Fruit fly (Drosophila melanogaster) whole organism, embryonic: ENCODE data around the gene CG5986.

Source experiments
- Abd-B ChIP-seq: fragments of 200-800 bp; sonication (Bioruptor generic); optimal IDR thresholded peaks from 2 replicates; lab custom pipeline; 2018; ENCODE audit warnings: missing biosample characterization, mild to moderate bottlenecking, missing genetic modification characterization, moderate library complexity
- CG10565 ChIP-seq: fragments of 200-800 bp; sonication (Bioruptor generic); optimal IDR thresholded peaks from 3 replicates; lab custom pipeline; 2016; ENCODE audit warnings: missing biosample characterization, mild to moderate bottlenecking, missing genetic modification characterization
- CG12071 ChIP-seq: fragments of 200-800 bp; sonication (Bioruptor generic); optimal IDR thresholded peaks from 3 replicates; lab custom pipeline; 2018; ENCODE audit warnings: missing biosample characterization, mild to moderate bottlenecking, missing genetic modification characterization
- CG13894 ChIP-seq: fragments of 200-800 bp; sonication (Bioruptor generic); optimal IDR thresholded peaks from 3 replicates; lab custom pipeline; 2018; ENCODE audit warnings: missing biosample characterization, mild to moderate bottlenecking, missing genetic modification characterization, moderate library complexity
- CG15696 ChIP-seq: fragments of 200-800 bp; sonication (Bioruptor generic); optimal IDR thresholded peaks from 2 replicates; lab custom pipeline; 2019; ENCODE audit warnings: missing biosample characterization, mild to moderate bottlenecking, missing genetic modification characterization, moderate library complexity
- CG16815 ChIP-seq: fragments of 200-800 bp; sonication (Bioruptor generic); optimal IDR thresholded peaks from 3 replicates; lab custom pipeline; 2017; ENCODE audit warnings: missing biosample characterization, mild to moderate bottlenecking, missing genetic modification characterization
- CG17612 ChIP-seq: fragments of 200-800 bp; sonication (Bioruptor generic); IDR thresholded peaks from 2 replicates; pipeline ENCODE4 v1.3.6; 2022; ENCODE audit warnings: missing biosample characterization, missing genetic modification characterization
- CG18599 ChIP-seq: fragments of 200-800 bp; sonication (Bioruptor generic); optimal IDR thresholded peaks from 3 replicates; lab custom pipeline; 2017; ENCODE audit warnings: missing biosample characterization, missing genetic modification characterization, mild to moderate bottlenecking, moderate library complexity, missing genetic modification reagents
- CG18619 ChIP-seq: fragments of 200-800 bp; sonication (Bioruptor generic); optimal IDR thresholded peaks from 3 replicates; lab custom pipeline; 2017; ENCODE audit warnings: missing biosample characterization, mild to moderate bottlenecking, missing genetic modification characterization
- CG2678 ChIP-seq: fragments of 200-800 bp; sonication (Bioruptor generic); optimal IDR thresholded peaks from 3 replicates; lab custom pipeline; 2019; ENCODE audit warnings: missing biosample characterization, mild to moderate bottlenecking, missing genetic modification characterization, moderate library complexity
- CG4282 ChIP-seq: fragments of 200-800 bp; sonication (Bioruptor generic); optimal IDR thresholded peaks from 2 replicates; lab custom pipeline; 2016; ENCODE audit warnings: missing biosample characterization, missing genetic modification characterization
- CG4328 ChIP-seq: fragments of 200-800 bp; sonication (Bioruptor generic); optimal IDR thresholded peaks from 3 replicates; lab custom pipeline; 2017; ENCODE audit warnings: missing biosample characterization, missing genetic modification reagents, missing genetic modification characterization
- CG4820 ChIP-seq: fragments of 200-800 bp; sonication (Bioruptor generic); optimal IDR thresholded peaks from 3 replicates; lab custom pipeline; 2016; ENCODE audit warnings: missing biosample characterization, missing genetic modification characterization
- CG6272 ChIP-seq: fragments of 200-800 bp; sonication (Bioruptor generic); IDR thresholded peaks from 2 replicates; pipeline ENCODE4 v1.3.6; 2022; ENCODE audit warnings: missing biosample characterization, missing genetic modification characterization
- CG6765 ChIP-seq: fragments of 200-800 bp; sonication (Bioruptor generic); optimal IDR thresholded peaks from 3 replicates; lab custom pipeline; 2017; ENCODE audit warnings: missing biosample characterization, mild to moderate bottlenecking, missing genetic modification characterization
- CG6854 ChIP-seq: fragments of 200-800 bp; sonication (Bioruptor generic); optimal IDR thresholded peaks from 3 replicates; lab custom pipeline; 2017; ENCODE audit warnings: missing biosample characterization, mild to moderate bottlenecking, missing genetic modification characterization
- CG7839 ChIP-seq: fragments of 200-800 bp; sonication (Bioruptor generic); optimal IDR thresholded peaks from 3 replicates; lab custom pipeline; 2018; ENCODE audit warnings: missing biosample characterization, mild to moderate bottlenecking, missing genetic modification characterization, moderate library complexity
- CG8478 ChIP-seq: fragments of >200 bp; optimal IDR thresholded peaks from 2 replicates; lab custom pipeline; 2018
- CG8924 ChIP-seq: fragments of 200-800 bp; optimal IDR thresholded peaks from 3 replicates; lab custom pipeline; 2019; ENCODE audit warnings: missing biosample characterization, mild to moderate bottlenecking, missing genetic modification characterization, moderate library complexity
- CkIIα-i1 ChIP-seq: fragments of 200-800 bp; sonication (Bioruptor generic); IDR thresholded peaks from 2 replicates; pipeline ENCODE4 v1.3.6; 2022; ENCODE audit warnings: missing biosample characterization, missing genetic modification characterization
- Drgx ChIP-seq: fragments of 200-800 bp; sonication (Bioruptor generic); IDR thresholded peaks from 2 replicates; pipeline ENCODE4 v1.3.6; 2022; ENCODE audit warnings: missing biosample characterization, missing genetic modification characterization
- Mrtf ChIP-seq: fragments of 200-800 bp; sonication (Bioruptor generic); IDR thresholded peaks from 3 replicates; pipeline ENCODE4 v1.3.6; 2022; ENCODE audit warnings: missing biosample characterization, missing genetic modification characterization
- NK7.1 ChIP-seq: fragments of 200-800 bp; sonication (Bioruptor generic); optimal IDR thresholded peaks from 3 replicates; lab custom pipeline; 2016; ENCODE audit warnings: missing biosample characterization, missing genetic modification characterization
- Optix ChIP-seq: fragments of 200-800 bp; sonication (Bioruptor generic); IDR thresholded peaks from 3 replicates; pipeline ENCODE4 v1.3.6; 2022; ENCODE audit warnings: missing biosample characterization, missing genetic modification characterization
- Six4 ChIP-seq: fragments of 200-800 bp; sonication (Bioruptor generic); optimal IDR thresholded peaks from 2 replicates; lab custom pipeline; 2016; ENCODE audit warnings: missing biosample characterization, missing genetic modification characterization
- Trl ChIP-seq, 3 experiments: fragments of >200 bp in 2 of 3; fragments of 200-800 bp in 1 of 3; sonication (Bioruptor generic) in 1 of 3; optimal IDR thresholded peaks; 2 replicates in 1 of 3; 3 replicates in 2 of 3; lab custom pipeline; 2016 to 2017; ENCODE audit warnings: missing biosample characterization in 1 of 3, missing genetic modification characterization in 1 of 3
- ap ChIP-seq: fragments of 200-800 bp; sonication (Bioruptor generic); IDR thresholded peaks from 2 replicates; pipeline ENCODE4 v1.3.6; 2022; ENCODE audit warnings: missing biosample characterization, missing genetic modification characterization
- ato ChIP-seq: fragments of 200-800 bp; sonication (Bioruptor generic); IDR thresholded peaks from 2 replicates; pipeline ENCODE4 v1.3.6; 2022; ENCODE audit warnings: missing biosample characterization, missing genetic modification characterization; ENCODE audit not compliant: partially characterized antibody
- az2 ChIP-seq: fragments of 200-800 bp; sonication (Bioruptor generic); optimal IDR thresholded peaks from 3 replicates; lab custom pipeline; 2016; ENCODE audit warnings: missing biosample characterization, missing genetic modification characterization
- bab2 ChIP-seq: fragments of 200-800 bp; sonication (Bioruptor generic); optimal IDR thresholded peaks from 2 replicates; lab custom pipeline; 2016; ENCODE audit warnings: missing biosample characterization, missing genetic modification characterization
- cad ChIP-seq: fragments of >200 bp; optimal IDR thresholded peaks from 2 replicates; lab custom pipeline; 2017; ENCODE audit warnings: missing biosample characterization, missing genetic modification characterization
- cato ChIP-seq: fragments of 200-800 bp; sonication (Bioruptor generic); optimal IDR thresholded peaks from 2 replicates; lab custom pipeline; 2016; ENCODE audit warnings: missing biosample characterization, missing genetic modification characterization, borderline replicate concordance
- chn ChIP-seq: fragments of 200-800 bp; sonication (Bioruptor generic); optimal IDR thresholded peaks from 2 replicates; lab custom pipeline; 2016; ENCODE audit warnings: missing biosample characterization, missing genetic modification characterization
- ci ChIP-seq: fragments of 200-800 bp; sonication (Bioruptor generic); IDR thresholded peaks from 3 replicates; pipeline ENCODE4 v1.3.6; 2022; ENCODE audit warnings: missing biosample characterization, missing genetic modification characterization
- croc ChIP-seq: fragments of 200-800 bp; sonication (Bioruptor generic); conservative IDR thresholded peaks from 3 replicates; pipeline ENCODE4 v1.3.6; 2022; ENCODE audit warnings: missing biosample characterization, missing genetic modification characterization
- grau ChIP-seq: fragments of 200-800 bp; optimal IDR thresholded peaks from 3 replicates; lab custom pipeline; 2019; ENCODE audit warnings: missing biosample characterization, mild to moderate bottlenecking, missing genetic modification characterization, moderate library complexity
- gro ChIP-seq: fragments of 200-800 bp; sonication (Bioruptor generic); optimal IDR thresholded peaks from 2 replicates; lab custom pipeline; 2016; ENCODE audit warnings: missing biosample characterization, missing genetic modification characterization
- kay ChIP-seq: fragments of 200-800 bp; sonication (Bioruptor generic); optimal IDR thresholded peaks from 2 replicates; lab custom pipeline; 2016; ENCODE audit warnings: missing biosample characterization, missing genetic modification characterization
- kni ChIP-seq: fragments of 200-800 bp; sonication (Bioruptor generic); optimal IDR thresholded peaks from 3 replicates; lab custom pipeline; 2017; ENCODE audit warnings: mild to moderate bottlenecking, missing biosample characterization, missing genetic modification reagents, missing genetic modification characterization
- lola ChIP-seq, 3 experiments: fragments of >200 bp in 2 of 3; fragments of 200-800 bp in 1 of 3; sonication (Bioruptor generic) in 1 of 3; optimal IDR thresholded peaks; 2 replicates each; lab custom pipeline; 2017 to 2019; ENCODE audit warnings: missing biosample characterization in 3 of 3, missing genetic modification characterization in 3 of 3, mild to moderate bottlenecking in 1 of 3, moderate library complexity in 1 of 3
- nmo ChIP-seq: fragments of 200-800 bp; sonication (Bioruptor generic); optimal IDR thresholded peaks from 2 replicates; lab custom pipeline; 2018; ENCODE audit warnings: missing biosample characterization, mild to moderate bottlenecking, missing genetic modification characterization, moderate library complexity
- nom ChIP-seq: fragments of 200-800 bp; sonication (Bioruptor generic); optimal IDR thresholded peaks from 2 replicates; lab custom pipeline; 2017; ENCODE audit warnings: missing biosample characterization, missing genetic modification characterization, mild to moderate bottlenecking, moderate library complexity, missing genetic modification reagents
- p53 ChIP-seq: fragments of 200-800 bp; sonication (Bioruptor generic); optimal IDR thresholded peaks from 2 replicates; lab custom pipeline; 2016; ENCODE audit warnings: missing biosample characterization, missing genetic modification characterization
- pita ChIP-seq: fragments of 200-800 bp; sonication (Bioruptor generic); optimal IDR thresholded peaks from 2 replicates; lab custom pipeline; 2017; ENCODE audit warnings: missing biosample characterization, mild to moderate bottlenecking, missing genetic modification characterization
- slp2 ChIP-seq: fragments of 200-800 bp; sonication (Bioruptor generic); optimal IDR thresholded peaks from 2 replicates; lab custom pipeline; 2016; ENCODE audit warnings: missing biosample characterization, missing genetic modification characterization
- sob ChIP-seq: fragments of 200-800 bp; sonication (Bioruptor generic); IDR thresholded peaks from 2 replicates; pipeline ENCODE4 v1.3.6; 2022; ENCODE audit warnings: missing biosample characterization, missing genetic modification characterization
- sqz ChIP-seq: fragments of 200-800 bp; sonication (Bioruptor generic); optimal IDR thresholded peaks from 3 replicates; lab custom pipeline; 2018; ENCODE audit warnings: missing biosample characterization, mild to moderate bottlenecking, missing genetic modification characterization
- stwl ChIP-seq: fragments of 200-800 bp; sonication (Bioruptor generic); optimal IDR thresholded peaks from 3 replicates; lab custom pipeline; 2018; ENCODE audit warnings: missing biosample characterization, mild to moderate bottlenecking, missing genetic modification characterization, moderate library complexity
- tll ChIP-seq, 2 experiments: fragments of 200-800 bp in 1 of 2; fragments of >200 bp in 1 of 2; sonication (Bioruptor generic) in 1 of 2; optimal IDR thresholded peaks; 2 replicates each; lab custom pipeline; 2017 to 2019; ENCODE audit warnings: missing biosample characterization in 2 of 2, missing genetic modification characterization in 2 of 2, mild to moderate bottlenecking in 1 of 2, moderate library complexity in 1 of 2

Gene CG5986

DNA sequence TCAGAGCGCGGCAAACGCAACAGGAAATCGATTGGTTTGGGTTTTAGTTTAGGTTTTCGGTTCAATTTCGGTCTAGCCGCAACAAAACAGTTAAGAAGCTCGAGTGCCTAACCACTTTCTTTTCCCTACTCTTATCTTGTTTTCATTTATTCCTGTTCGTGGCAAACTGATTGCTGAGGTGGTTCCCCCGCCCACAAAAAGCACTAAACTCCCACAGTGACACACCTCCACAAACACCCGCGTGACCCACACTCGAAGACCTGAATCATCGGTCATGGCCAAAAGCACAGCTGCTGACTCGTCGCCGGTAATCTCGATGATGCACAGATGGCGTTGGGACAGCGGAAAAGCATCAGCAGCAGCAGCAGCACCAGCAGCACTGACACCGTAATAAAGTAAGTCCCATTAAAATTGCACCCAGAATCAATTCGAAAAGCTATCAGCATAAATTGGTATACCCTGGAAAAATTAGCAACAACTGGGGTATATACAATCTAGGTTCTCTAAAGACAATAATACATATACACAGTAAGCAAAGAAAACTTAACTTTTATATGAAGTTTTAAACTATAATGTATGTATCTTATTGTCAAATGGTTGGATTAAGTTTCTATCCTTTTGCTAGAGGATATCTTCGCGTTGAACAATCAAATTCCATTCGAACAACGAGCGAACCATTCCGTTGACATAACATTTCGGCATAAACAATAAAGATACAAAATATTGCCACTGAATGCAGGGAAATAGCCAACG, 21.7 kb upstream of the CG5986 start (continued):
- TF ChIP-seq sob (GFP tag; lab: Robert Waterston, UW) (no peak), CG6272 (GFP tag; lab: Robert Waterston, UW) (no peak), ap (GFP tag; lab: Robert Waterston, UW) (peak; percentile 25; the same call in 1 of the 2 replicates), cad (GFP tag; lab: Kevin White, UChicago) (no peak), CG4820 (GFP tag; lab: Kevin White, UChicago) (no peak), CG8478 (lab: Kevin White, UChicago) (no peak), Six4 (GFP tag; lab: Kevin White, UChicago) (no peak), CG6854 (GFP tag; lab: Kevin White, UChicago) (no peak), ato (GFP tag; lab: Robert Waterston, UW) (no peak), CG13894 (tag; lab: Kevin White, UChicago) (no peak), kni (no peak), pita (GFP tag; lab: Kevin White, UChicago) (no peak), CG4282 (no peak), Mrtf (GFP tag; lab: Robert Waterston, UW) (no peak), cato (GFP tag; lab: Kevin White, UChicago) (no peak), nom (GFP tag; lab: Kevin White, UChicago) (no peak), Abd-B (no peak), az2 (peak; percentile 13), CG10565 (no peak), sqz (GFP tag; lab: Kevin White, UChicago) (no peak), slp2 (no peak), tll (GFP tag; optimal IDR thresholded peaks at IDR 0.05; lab: Kevin White, UChicago) (no peak), CG6765 (no peak), CG18599 (GFP tag; lab: Kevin White, UChicago) (no peak), chn (no peak), CG16815 (GFP tag; lab: Kevin White, UChicago) (no peak), Optix (no peak), grau (tag; lab: Kevin White, UChicago) (peak; percentile 54), kay (no peak), CG18619 (peak; percentile 13), CG17612 (no peak), CG2678 (tag; lab: Kevin White, UChicago) (peak; percentile 62), gro (GFP tag; lab: Kevin White, UChicago) (no peak), NK7.1 (peak; percentile 17), Drgx (GFP tag; lab: Robert Waterston, UW) (0 out of 2 replicates have a peak, but pooled peaks have one; percentile 31), CG15696 (tag; lab: Kevin White, UChicago) (no peak), p53 (GFP tag; lab: Kevin White, UChicago) (no peak), bab2 (no peak), CG7839 (tag; lab: Kevin White, UChicago) (peak; percentile 69), stwl (tag; lab: Kevin White, UChicago) (no peak), nmo (GFP tag; lab: Kevin White, UChicago) (peak; percentile 47), CG12071 (no peak), ci (GFP tag; lab: Robert Waterston, UW) (0 out of 3 replicates have a peak, but pooled peaks have one; percentile 56), croc (GFP tag; lab: Robert Waterston, UW) (no peak), lola (GFP tag; optimal IDR thresholded peaks at IDR 0.05; lab: Kevin White, UChicago) (peak in 1 of 3 experiments; percentile 17), Trl (optimal IDR thresholded peaks at IDR 0.05; lab: Kevin White, UChicago) (no peak), Trl (GFP tag; optimal IDR thresholded peaks at IDR 0.05; lab: Kevin White, UChicago) (no peak), CG4328 (GFP tag; lab: Kevin White, UChicago) (no peak), CG8924 (tag; lab: Kevin White, UChicago) (peak; percentile 47), CkIIα-i1 (GFP tag; lab: Robert Waterston, UW) (no peak)
